Fruit fly (Drosophila melanogaster) whole organism, embryonic: Measurements from ENCODE around the gene CG6225.

Experiments used
- CG11093 ChIP-seq: fragments of 200-800 bp; sonication (Bioruptor generic); IDR thresholded peaks from 3 replicates; pipeline ENCODE4 v1.3.6; 2022; ENCODE audit warnings: missing biosample characterization, missing genetic modification characterization
- CG12219 ChIP-seq: fragments of 200-800 bp; sonication (Bioruptor generic); optimal IDR thresholded peaks from 3 replicates; lab custom pipeline; 2018; ENCODE audit warnings: missing biosample characterization, mild to moderate bottlenecking, missing genetic modification characterization
- CG12659 ChIP-seq: fragments of 200-800 bp; sonication (Bioruptor generic); optimal IDR thresholded peaks from 3 replicates; lab custom pipeline; 2017; ENCODE audit warnings: mild to moderate bottlenecking, missing biosample characterization, missing genetic modification reagents, missing genetic modification characterization
- CG12744 ChIP-seq: fragments of 200-800 bp; sonication (Bioruptor generic); optimal IDR thresholded peaks from 2 replicates; lab custom pipeline; 2016; ENCODE audit warnings: missing biosample characterization, missing genetic modification characterization
- CG1529 ChIP-seq: fragments of 200-800 bp; sonication (Bioruptor generic); optimal IDR thresholded peaks from 3 replicates; lab custom pipeline; 2018; ENCODE audit warnings: missing biosample characterization, missing genetic modification characterization
- CG15601 ChIP-seq: fragments of 200-800 bp; sonication (Bioruptor generic); optimal IDR thresholded peaks from 3 replicates; lab custom pipeline; 2019; ENCODE audit warnings: missing biosample characterization, mild to moderate bottlenecking, missing genetic modification characterization, moderate library complexity
- CG1602 ChIP-seq: fragments of 200-800 bp; sonication (Bioruptor generic); optimal IDR thresholded peaks from 3 replicates; lab custom pipeline; 2016; ENCODE audit warnings: missing biosample characterization, missing genetic modification characterization
- CG18599 ChIP-seq: fragments of 200-800 bp; sonication (Bioruptor generic); optimal IDR thresholded peaks from 3 replicates; lab custom pipeline; 2017; ENCODE audit warnings: missing biosample characterization, missing genetic modification characterization, mild to moderate bottlenecking, moderate library complexity, missing genetic modification reagents
- CG2199 ChIP-seq: fragments of 200-800 bp; sonication (Bioruptor generic); IDR thresholded peaks from 3 replicates; pipeline ENCODE4 v1.3.6; 2022; ENCODE audit warnings: missing biosample characterization, missing genetic modification characterization
- CG2678 ChIP-seq: fragments of 200-800 bp; sonication (Bioruptor generic); optimal IDR thresholded peaks from 3 replicates; lab custom pipeline; 2019; ENCODE audit warnings: missing biosample characterization, mild to moderate bottlenecking, missing genetic modification characterization, moderate library complexity
- CG2889 ChIP-seq: fragments of 200-800 bp; sonication (Bioruptor generic); IDR thresholded peaks from 3 replicates; pipeline ENCODE4 v1.3.6; 2022; ENCODE audit warnings: missing biosample characterization, missing genetic modification characterization
- CG31224 ChIP-seq: fragments of 200-800 bp; sonication (Bioruptor generic); IDR thresholded peaks from 2 replicates; pipeline ENCODE4 v1.3.6; 2022; ENCODE audit warnings: missing biosample characterization, missing genetic modification characterization
- CG32532 ChIP-seq: fragments of 200-800 bp; sonication (Bioruptor generic); IDR thresholded peaks from 2 replicates; pipeline ENCODE4 v1.3.6; 2022; ENCODE audit warnings: missing biosample characterization, missing genetic modification characterization
- CG33213 ChIP-seq: fragments of 200-800 bp; sonication (Bioruptor generic); optimal IDR thresholded peaks from 3 replicates; lab custom pipeline; 2016; ENCODE audit warnings: missing biosample characterization, missing genetic modification characterization
- CG34224 ChIP-seq: fragments of 200-800 bp; sonication (Bioruptor generic); IDR thresholded peaks from 3 replicates; pipeline ENCODE4 v1.3.6; 2022; ENCODE audit warnings: missing biosample characterization, missing genetic modification characterization; ENCODE audit not compliant: partially characterized antibody
- CG3847 ChIP-seq: fragments of 200-800 bp; sonication (Bioruptor generic); IDR thresholded peaks from 2 replicates; pipeline ENCODE4 v1.3.6; 2022; ENCODE audit warnings: missing biosample characterization, missing genetic modification characterization
- CG4282 ChIP-seq: fragments of 200-800 bp; sonication (Bioruptor generic); optimal IDR thresholded peaks from 2 replicates; lab custom pipeline; 2016; ENCODE audit warnings: missing biosample characterization, missing genetic modification characterization
- CG4617 ChIP-seq: fragments of 200-800 bp; sonication (Bioruptor generic); optimal IDR thresholded peaks from 3 replicates; lab custom pipeline; 2016; ENCODE audit warnings: missing biosample characterization, missing genetic modification characterization, borderline replicate concordance
- CG6765 ChIP-seq: fragments of 200-800 bp; sonication (Bioruptor generic); optimal IDR thresholded peaks from 3 replicates; lab custom pipeline; 2017; ENCODE audit warnings: missing biosample characterization, mild to moderate bottlenecking, missing genetic modification characterization
- CG7963 ChIP-seq: fragments of 200-800 bp; sonication (Bioruptor generic); IDR thresholded peaks from 3 replicates; pipeline ENCODE4 v1.3.6; 2022; ENCODE audit warnings: missing biosample characterization, missing genetic modification characterization; ENCODE audit not compliant: partially characterized antibody
- CG8281 ChIP-seq: fragments of 200-800 bp; sonication (Bioruptor generic); optimal IDR thresholded peaks from 2 replicates; lab custom pipeline; 2018; ENCODE audit warnings: missing biosample characterization, mild to moderate bottlenecking, missing genetic modification characterization, moderate library complexity
- CG8478 ChIP-seq: fragments of >200 bp; optimal IDR thresholded peaks from 2 replicates; lab custom pipeline; 2018
- Camta ChIP-seq: fragments of 200-800 bp; sonication (Bioruptor generic); optimal IDR thresholded peaks from 2 replicates; lab custom pipeline; 2016; ENCODE audit warnings: missing biosample characterization, missing genetic modification characterization
- Dp ChIP-seq: fragments of 200-800 bp; sonication (Bioruptor generic); optimal IDR thresholded peaks from 2 replicates; lab custom pipeline; 2018; ENCODE audit warnings: missing biosample characterization, mild to moderate bottlenecking, missing genetic modification characterization, moderate library complexity
- E2f2 ChIP-seq: fragments of 200-800 bp; sonication (Bioruptor generic); IDR thresholded peaks from 2 replicates; pipeline ENCODE4 v1.3.6; 2022; ENCODE audit warnings: missing biosample characterization, missing genetic modification characterization
- Eip74EF ChIP-seq, 2 experiments: fragments of 200-800 bp in 1 of 2; fragments of >200 bp in 1 of 2; sonication (Bioruptor generic) in 1 of 2; optimal IDR thresholded peaks; 2 replicates each; lab custom pipeline; 2017 to 2019; ENCODE audit warnings: missing biosample characterization in 2 of 2, missing genetic modification characterization in 2 of 2, mild to moderate bottlenecking in 1 of 2, moderate library complexity in 1 of 2
- HLH3B ChIP-seq: fragments of 200-800 bp; sonication (Bioruptor generic); IDR thresholded peaks from 2 replicates; pipeline ENCODE4 v1.3.6; 2022; ENCODE audit warnings: missing biosample characterization, missing genetic modification characterization
- Jarid2 ChIP-seq: fragments of 200-800 bp; sonication (Bioruptor generic); optimal IDR thresholded peaks from 3 replicates; lab custom pipeline; 2017; ENCODE audit warnings: mild to moderate bottlenecking, missing biosample characterization, missing genetic modification reagents, missing genetic modification characterization
- Lhr ChIP-seq: fragments of 200-800 bp; sonication (Bioruptor generic); optimal IDR thresholded peaks from 3 replicates; lab custom pipeline; 2017; ENCODE audit warnings: mild to moderate bottlenecking, missing biosample characterization, missing genetic modification reagents, missing genetic modification characterization
- MBD-R2 ChIP-seq: fragments of 200-800 bp; sonication (Bioruptor generic); IDR thresholded peaks from 2 replicates; pipeline ENCODE4 v1.3.6; 2022; ENCODE audit warnings: missing biosample characterization, missing genetic modification characterization
- Meics ChIP-seq: fragments of 200-800 bp; sonication (Bioruptor generic); optimal IDR thresholded peaks from 2 replicates; lab custom pipeline; 2017; ENCODE audit warnings: missing biosample characterization, mild to moderate bottlenecking, missing genetic modification characterization
- amos ChIP-seq: fragments of 200-800 bp; sonication (Bioruptor generic); IDR thresholded peaks from 2 replicates; pipeline ENCODE4 v1.3.6; 2022; ENCODE audit warnings: missing biosample characterization, missing genetic modification characterization; ENCODE audit not compliant: partially characterized antibody
- ase ChIP-seq: fragments of 200-800 bp; sonication (Bioruptor generic); IDR thresholded peaks from 3 replicates; pipeline ENCODE4 v1.3.6; 2022; ENCODE audit warnings: missing biosample characterization, missing genetic modification characterization
- bbx ChIP-seq: fragments of 200-800 bp; sonication (Bioruptor generic); IDR thresholded peaks from 2 replicates; pipeline ENCODE4 v1.3.6; 2022; ENCODE audit warnings: missing biosample characterization, missing genetic modification characterization; ENCODE audit not compliant: partially characterized antibody
- chinmo ChIP-seq: fragments of 200-800 bp; sonication (Bioruptor generic); IDR thresholded peaks from 4 replicates; pipeline ENCODE4 v1.3.6; 2022; ENCODE audit warnings: missing biosample characterization, missing genetic modification characterization; ENCODE audit not compliant: partially characterized antibody
- disco-r ChIP-seq: fragments of 200-800 bp; sonication (Bioruptor generic); optimal IDR thresholded peaks from 2 replicates; lab custom pipeline; 2016; ENCODE audit warnings: missing biosample characterization, missing genetic modification characterization
- en ChIP-seq: fragments of 200-800 bp; sonication (Bioruptor generic); optimal IDR thresholded peaks from 2 replicates; lab custom pipeline; 2016; ENCODE audit warnings: missing biosample characterization, missing genetic modification characterization
- eve ChIP-seq, 2 experiments: fragments of >200 bp; optimal IDR thresholded peaks; 2 replicates each; lab custom pipeline; 2017; ENCODE audit warnings: missing biosample characterization in 2 of 2, missing genetic modification characterization in 2 of 2
- fd3F ChIP-seq: fragments of 200-800 bp; sonication (Bioruptor generic); optimal IDR thresholded peaks from 2 replicates; lab custom pipeline; 2018; ENCODE audit warnings: missing biosample characterization, mild to moderate bottlenecking, missing genetic modification characterization, moderate library complexity
- fd96Cb ChIP-seq: fragments of 200-800 bp; sonication (Bioruptor generic); optimal IDR thresholded peaks from 2 replicates; lab custom pipeline; 2018; ENCODE audit warnings: missing biosample characterization, mild to moderate bottlenecking, missing genetic modification characterization, moderate library complexity
- gfzf ChIP-seq: fragments of 200-800 bp; sonication (Bioruptor generic); optimal IDR thresholded peaks from 2 replicates; lab custom pipeline; 2016; ENCODE audit warnings: missing biosample characterization, mild to moderate bottlenecking, missing genetic modification characterization, moderate library complexity
- h ChIP-seq: fragments of >200 bp; optimal IDR thresholded peaks from 2 replicates; lab custom pipeline; 2017
- odd ChIP-seq: fragments of 200-800 bp; sonication (Bioruptor generic); optimal IDR thresholded peaks from 2 replicates; lab custom pipeline; 2017; ENCODE audit warnings: missing biosample characterization, mild to moderate bottlenecking, missing genetic modification characterization
- otp ChIP-seq: fragments of 200-800 bp; sonication (Bioruptor generic); IDR thresholded peaks from 3 replicates; pipeline ENCODE4, ENCODE4 v1.3.6; 2022; ENCODE audit warnings: missing biosample characterization, missing genetic modification characterization
- rib ChIP-seq: fragments of 200-800 bp; sonication (Bioruptor generic); IDR thresholded peaks from 2 replicates; pipeline ENCODE4 v1.3.6; 2022; ENCODE audit warnings: missing biosample characterization, missing genetic modification characterization
- schlank ChIP-seq: fragments of 200-800 bp; sonication (Bioruptor generic); optimal IDR thresholded peaks from 2 replicates; lab custom pipeline; 2018; ENCODE audit warnings: missing biosample characterization, mild to moderate bottlenecking, missing genetic modification characterization
- shn ChIP-seq: fragments of 200-800 bp; sonication (Bioruptor generic); optimal IDR thresholded peaks from 3 replicates; lab custom pipeline; 2016; ENCODE audit warnings: missing biosample characterization, missing genetic modification characterization
- sisA ChIP-seq: fragments of 200-800 bp; sonication (Bioruptor generic); IDR thresholded peaks from 2 replicates; pipeline ENCODE4 v1.3.6; 2022; ENCODE audit warnings: missing biosample characterization, missing genetic modification characterization
- stc ChIP-seq: fragments of 200-800 bp; sonication (Bioruptor generic); IDR thresholded peaks from 2 replicates; pipeline ENCODE4 v1.3.6; 2022; ENCODE audit warnings: missing biosample characterization, missing genetic modification characterization
- stwl ChIP-seq: fragments of 200-800 bp; sonication (Bioruptor generic); optimal IDR thresholded peaks from 3 replicates; lab custom pipeline; 2018; ENCODE audit warnings: missing biosample characterization, mild to moderate bottlenecking, missing genetic modification characterization, moderate library complexity
- trem ChIP-seq: fragments of 200-800 bp; optimal IDR thresholded peaks from 3 replicates; lab custom pipeline; 2019; ENCODE audit warnings: missing biosample characterization, mild to moderate bottlenecking, missing genetic modification characterization, moderate library complexity
- wdn ChIP-seq: fragments of 200-800 bp; sonication (Bioruptor generic); IDR thresholded peaks from 2 replicates; pipeline ENCODE4 v1.3.6; 2022; ENCODE audit warnings: missing biosample characterization, missing genetic modification characterization

The CG6225 gene

DNA sequence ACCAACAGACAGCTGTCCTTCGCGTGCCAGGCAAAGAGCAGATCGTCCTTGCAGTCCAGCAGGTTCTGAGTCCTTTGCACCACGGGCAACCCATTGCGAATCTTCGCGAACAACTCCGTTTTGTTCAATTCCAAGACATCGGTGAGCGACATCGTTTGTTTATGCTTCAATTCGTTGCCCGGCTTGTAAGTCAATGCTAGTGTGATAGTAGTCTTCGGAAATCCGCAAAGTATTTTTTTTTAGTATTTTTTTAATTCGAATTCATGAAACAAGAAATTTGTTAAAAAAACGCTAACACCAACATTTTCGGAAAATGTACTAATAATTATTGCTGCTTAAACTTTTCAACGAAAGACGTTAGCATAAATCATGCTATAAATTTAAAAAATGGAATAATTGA is 24.5 kb downstream of the CG6225 start, which contains the start of gene mbo (continued):
- TF ChIP-seq disco-r (no peak), CG12659 (GFP tag; lab: Kevin White, UChicago) (no peak), stc (GFP tag; lab: Robert Waterston, UW) (no peak), rib (GFP tag; lab: Robert Waterston, UW) (no peak), CG32532 (no peak), Meics (GFP tag; lab: Kevin White, UChicago) (no peak), CG4617 (no peak), Dp (peak; percentile 36), MBD-R2 (GFP tag; lab: Robert Waterston, UW) (peak; percentile 81), CG8478 (no peak), CG11093 (GFP tag; lab: Robert Waterston, UW) (no peak), Lhr (no peak), trem (peak; percentile 34), odd (GFP tag; lab: Kevin White, UChicago) (no peak), CG2889 (no peak), fd96Cb (tag; lab: Kevin White, UChicago) (no peak), CG8281 (no peak), CG1602 (no peak), wdn (GFP tag; lab: Robert Waterston, UW) (no peak), eve (GFP tag; optimal IDR thresholded peaks at IDR 0.05; lab: Kevin White, UChicago) (no peak), CG12744 (GFP tag; lab: Kevin White, UChicago) (no peak), sisA (GFP tag; lab: Robert Waterston, UW) (no peak), CG15601 (tag; lab: Kevin White, UChicago) (peak; percentile 74), CG7963 (GFP tag; lab: Robert Waterston, UW) (no peak), shn (GFP tag; lab: Kevin White, UChicago) (no peak), HLH3B (GFP tag; lab: Robert Waterston, UW) (no peak), CG1529 (GFP tag; lab: Kevin White, UChicago) (no peak), E2f2 (GFP tag; lab: Robert Waterston, UW) (peak; percentile 35; the same call in 1 of the 2 replicates), ase (GFP tag; lab: Robert Waterston, UW) (no peak), chinmo (no peak), CG2678 (tag; lab: Kevin White, UChicago) (no peak), CG34224 (GFP tag; lab: Robert Waterston, UW) (no peak), CG2199 (GFP tag; lab: Robert Waterston, UW) (no peak), CG33213 (no peak), otp (GFP tag; lab: Robert Waterston, UW) (no peak), CG4282 (no peak), fd3F (GFP tag; lab: Kevin White, UChicago) (no peak), gfzf (GFP tag; lab: Kevin White, UChicago) (peak; percentile 76), en (no peak), CG3847 (GFP tag; lab: Robert Waterston, UW) (no peak), schlank (tag; lab: Kevin White, UChicago) (no peak), bbx (no peak), CG18599 (GFP tag; lab: Kevin White, UChicago) (no peak), Jarid2 (GFP tag; lab: Kevin White, UChicago) (no peak), h (lab: Kevin White, UChicago) (no peak), Camta (GFP tag; lab: Kevin White, UChicago) (no peak), CG6765 (GFP tag; lab: Kevin White, UChicago) (no peak), Eip74EF (GFP tag; optimal IDR thresholded peaks at IDR 0.05; lab: Kevin White, UChicago) (no peak), CG31224 (GFP tag; lab: Robert Waterston, UW) (no peak), CG12219 (GFP tag; lab: Kevin White, UChicago) (no peak), stwl (tag; lab: Kevin White, UChicago) (peak; percentile 85), amos (GFP tag; lab: Robert Waterston, UW) (no peak)
